Worm (Caenorhabditis elegans) whole organism, L1 larva: ENCODE measurements around the gene Y105C5B.25.

Source experiments
- C04F5.9 ChIP-seq: sonication (generic microtip); optimal IDR thresholded peaks from 2 replicates; lab custom pipeline; 2016; ENCODE audit warnings: missing genetic modification characterization, missing compliant biosample characterization
- Y116A8C.19 ChIP-seq: sonication (generic microtip); optimal IDR thresholded peaks from 2 replicates; lab custom pipeline; 2016; ENCODE audit warnings: missing compliant biosample characterization, missing genetic modification characterization, borderline replicate concordance
- aha-1 ChIP-seq: fragments of 150-350 bp; optimal IDR thresholded peaks from 2 replicates; lab custom pipeline; 2014; ENCODE audit warnings: missing biosample characterization, missing genetic modification characterization
- ceh-63 ChIP-seq: fragments of 200-800 bp; sonication (Bioruptor generic); optimal IDR thresholded peaks from 2 replicates; lab custom pipeline; 2018; ENCODE audit warnings: mild to moderate bottlenecking, missing genetic modification characterization, missing compliant biosample characterization
- ceh-8 ChIP-seq: fragments of 200-800 bp; sonication (Bioruptor generic); optimal IDR thresholded peaks from 2 replicates; lab custom pipeline; 2018; ENCODE audit warnings: mild to moderate bottlenecking, missing genetic modification characterization, moderate library complexity, missing compliant biosample characterization
- ceh-90 ChIP-seq: sonication (generic microtip); optimal IDR thresholded peaks from 2 replicates; lab custom pipeline; 2016; ENCODE audit warnings: missing genetic modification characterization, missing compliant biosample characterization
- ces-1 ChIP-seq: fragments of 150-350 bp; optimal IDR thresholded peaks from 2 replicates; lab custom pipeline; 2014; ENCODE audit warnings: missing biosample characterization, missing genetic modification reagents, missing genetic modification characterization
- dpl-1 ChIP-seq, 3 experiments: fragments of 150-350 bp in 2 of 3; sonication (generic microtip) in 1 of 3; optimal IDR thresholded peaks; 2 replicates each; lab custom pipeline; 2014 to 2017; ENCODE audit warnings: missing biosample characterization in 3 of 3, missing genetic modification characterization in 3 of 3, missing genetic modification reagents in 3 of 3
- efl-1 ChIP-seq, 4 experiments: fragments of 150-350 bp; optimal IDR thresholded peaks in 3 of 4; peaks in 1 of 4; 1 replicate in 1 of 4; 2 replicates in 3 of 4; lab custom pipeline; 2014; ENCODE audit warnings: missing biosample characterization in 2 of 4, missing genetic modification characterization in 2 of 4, missing genetic modification reagents in 2 of 4
- efl-3 ChIP-seq: fragments of 200-800 bp; sonication (Bioruptor generic); optimal IDR thresholded peaks from 2 replicates; lab custom pipeline; 2018; ENCODE audit warnings: mild to moderate bottlenecking, missing genetic modification characterization, missing compliant biosample characterization
- egl-27 ChIP-seq, 2 experiments: fragments of 150-350 bp in 1 of 2; sonication (generic microtip); optimal IDR thresholded peaks; 3 replicates each; lab custom pipeline; 2017 to 2018; ENCODE audit warnings: missing biosample characterization in 2 of 2, missing genetic modification characterization in 2 of 2, missing genetic modification reagents in 2 of 2
- elt-2 ChIP-seq: sonication (generic microtip); optimal IDR thresholded peaks from 2 replicates; lab custom pipeline; 2016; ENCODE audit warnings: missing genetic modification characterization, mild to moderate bottlenecking, inconsistent platforms, missing compliant biosample characterization, missing genetic modification reagents
- ets-5 ChIP-seq: fragments of 200-800 bp; sonication (Bioruptor generic); IDR thresholded peaks from 2 replicates; pipeline ENCODE4 v1.3.6; 2022; ENCODE audit warnings: missing genetic modification characterization, missing compliant biosample characterization
- fkh-4 ChIP-seq: sonication (generic microtip); optimal IDR thresholded peaks from 2 replicates; lab custom pipeline; 2016; ENCODE audit warnings: missing compliant biosample characterization, missing genetic modification characterization, borderline replicate concordance
- fkh-8 ChIP-seq: sonication (generic microtip); optimal IDR thresholded peaks from 2 replicates; lab custom pipeline; 2016; ENCODE audit warnings: mild to moderate bottlenecking, missing genetic modification characterization, missing compliant biosample characterization
- grh-1 ChIP-seq: fragments of 200-800 bp; sonication (Bioruptor generic); IDR thresholded peaks from 2 replicates; pipeline ENCODE4 v1.3.6; 2022; ENCODE audit warnings: missing genetic modification reagents, missing genetic modification characterization, missing compliant biosample characterization
- hlh-4 ChIP-seq: sonication (generic microtip); optimal IDR thresholded peaks from 2 replicates; lab custom pipeline; 2016; ENCODE audit warnings: mild to moderate bottlenecking, missing genetic modification characterization, missing compliant biosample characterization
- lin-14 ChIP-seq: fragments of 200-800 bp; sonication (Bioruptor generic); optimal IDR thresholded peaks from 2 replicates; lab custom pipeline; 2018; ENCODE audit warnings: mild to moderate bottlenecking, missing genetic modification characterization, moderate library complexity, missing compliant biosample characterization
- lin-35 ChIP-seq, 2 experiments: fragments of 150-350 bp; optimal IDR thresholded peaks; 2 replicates each; lab custom pipeline; 2014; ENCODE audit warnings: missing biosample characterization in 2 of 2, missing genetic modification characterization in 2 of 2, missing genetic modification reagents in 2 of 2
- lin-39 ChIP-seq: fragments of 150-350 bp; optimal IDR thresholded peaks from 2 replicates; lab custom pipeline; 2014; ENCODE audit warnings: missing biosample characterization, missing genetic modification reagents, missing genetic modification characterization
- lir-3 ChIP-seq: sonication (generic microtip); optimal IDR thresholded peaks from 2 replicates; lab custom pipeline; 2016; ENCODE audit warnings: mild to moderate bottlenecking, missing genetic modification characterization, moderate library complexity, missing compliant biosample characterization; ENCODE audit not compliant: poor library complexity
- mdl-1 ChIP-seq, 2 experiments: fragments of 150-350 bp; optimal IDR thresholded peaks; 2 replicates each; lab custom pipeline; 2014 to 2017; ENCODE audit warnings: missing biosample characterization in 2 of 2, missing genetic modification characterization in 2 of 2, inconsistent platforms in 1 of 2
- mef-2 ChIP-seq: fragments of 150-350 bp; optimal IDR thresholded peaks from 2 replicates; lab custom pipeline; 2014; ENCODE audit warnings: missing biosample characterization, missing genetic modification characterization
- nhr-11 ChIP-seq: fragments of 150-350 bp; optimal IDR thresholded peaks from 2 replicates; lab custom pipeline; 2014; ENCODE audit warnings: missing biosample characterization, missing genetic modification characterization
- nhr-19 ChIP-seq: fragments of 200-800 bp; sonication (Bioruptor generic); conservative IDR thresholded peaks from 2 replicates; pipeline ENCODE4 v1.3.6; 2022; ENCODE audit warnings: missing genetic modification characterization, missing compliant biosample characterization
- nhr-47 ChIP-seq: sonication (generic microtip); optimal IDR thresholded peaks from 2 replicates; lab custom pipeline; 2016; ENCODE audit warnings: mild to moderate bottlenecking, missing genetic modification characterization, moderate library complexity, missing compliant biosample characterization
- nhr-71 ChIP-seq: sonication (generic microtip); optimal IDR thresholded peaks from 2 replicates; lab custom pipeline; 2016; ENCODE audit warnings: mild to moderate bottlenecking, missing genetic modification characterization, moderate library complexity, missing compliant biosample characterization
- nhr-85 ChIP-seq: sonication (generic microtip); peaks from one replicate; lab custom pipeline; 2016; ENCODE audit warnings: missing genetic modification characterization, inconsistent platforms, missing compliant biosample characterization
- nhr-90 ChIP-seq: sonication (generic microtip); optimal IDR thresholded peaks from 2 replicates; lab custom pipeline; 2016; ENCODE audit warnings: mild to moderate bottlenecking, missing genetic modification characterization, missing compliant biosample characterization; ENCODE audit not compliant: poor library complexity
- pag-3 ChIP-seq: sonication (generic microtip); optimal IDR thresholded peaks from 2 replicates; lab custom pipeline; 2017; ENCODE audit warnings: missing genetic modification characterization, mild to moderate bottlenecking, missing compliant biosample characterization, antibody characterized with exemption, borderline replicate concordance; ENCODE audit not compliant: insufficient read depth
- pax-3 ChIP-seq: fragments of 200-800 bp; sonication (Bioruptor generic); optimal IDR thresholded peaks from 2 replicates; lab custom pipeline; 2018; ENCODE audit warnings: mild to moderate bottlenecking, missing genetic modification characterization, moderate library complexity, missing compliant biosample characterization
- rnt-1 ChIP-seq: sonication (generic microtip); optimal IDR thresholded peaks from 2 replicates; lab custom pipeline; 2016; ENCODE audit warnings: mild to moderate bottlenecking, missing genetic modification characterization, moderate library complexity, missing compliant biosample characterization
- snpc-4 ChIP-seq: fragments of 150-350 bp; optimal IDR thresholded peaks from 2 replicates; lab custom pipeline; 2014; ENCODE audit warnings: missing biosample characterization, missing genetic modification characterization
- sptf-1 ChIP-seq: fragments of 150-350 bp; optimal IDR thresholded peaks from 2 replicates; lab custom pipeline; 2014; ENCODE audit warnings: missing biosample characterization, missing genetic modification characterization
- tbx-2 ChIP-seq: sonication (generic microtip); optimal IDR thresholded peaks from 2 replicates; lab custom pipeline; 2016; ENCODE audit warnings: missing genetic modification characterization, missing compliant biosample characterization
- unc-30 ChIP-seq: sonication (generic microtip); optimal IDR thresholded peaks from 2 replicates; lab custom pipeline; 2017; ENCODE audit warnings: missing biosample characterization, missing genetic modification characterization
- unc-62 ChIP-seq: fragments of 150-350 bp; optimal IDR thresholded peaks from 2 replicates; lab custom pipeline; 2014; ENCODE audit warnings: missing biosample characterization, missing genetic modification reagents, missing genetic modification characterization
- vab-15 ChIP-seq: sonication (generic microtip); optimal IDR thresholded peaks from 2 replicates; lab custom pipeline; 2017; ENCODE audit warnings: missing genotype, mild to moderate bottlenecking, missing genetic modification characterization, missing compliant biosample characterization
- zag-1 ChIP-seq: fragments of 150-350 bp; optimal IDR thresholded peaks from 2 replicates; lab custom pipeline; 2014; ENCODE audit warnings: missing biosample characterization, missing genetic modification characterization

The Y105C5B.25 gene

DNA sequence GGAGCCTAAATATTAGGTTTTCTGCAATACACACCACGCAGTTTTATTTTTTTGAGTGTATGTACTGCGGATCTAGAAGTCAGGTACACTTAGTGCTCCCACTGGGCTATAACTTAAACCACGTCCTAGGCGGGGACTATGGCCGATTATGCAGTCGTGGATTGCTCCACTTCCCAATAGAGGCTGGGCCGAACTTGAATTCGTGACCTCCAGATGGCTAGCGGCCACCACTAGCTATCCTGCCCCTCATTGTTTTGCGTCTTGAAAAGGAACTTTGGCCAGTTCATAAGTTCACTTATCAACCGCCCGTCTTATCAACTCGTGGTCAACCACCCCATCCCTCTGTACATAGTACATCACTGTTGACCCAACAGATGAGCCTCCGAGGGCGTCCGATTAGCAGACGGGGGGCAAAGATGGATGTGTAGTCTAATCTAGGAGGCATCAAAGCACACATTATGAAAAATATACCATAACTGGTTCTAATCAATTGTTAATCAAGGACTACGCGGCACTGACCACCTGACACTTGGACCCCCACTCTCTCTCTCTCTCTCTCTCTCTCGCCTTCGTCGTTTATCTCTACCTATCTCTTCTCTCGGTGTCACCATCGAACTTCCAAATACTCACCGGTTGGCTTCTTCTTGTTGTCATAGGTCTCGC lies 22.6 kb upstream of the Y105C5B.25 start (continued):
- peak; percentile 61 for TF ChIP-seq tbx-2 (tag; lab: Kevin White, UChicago)
- TF ChIP-seq nhr-47 (tag; lab: Kevin White, UChicago), result peak; percentile 49
- TF ChIP-seq nhr-19 (GFP tag; lab: Robert Waterston, UW), result peak; percentile 80
- peak in 1 of 2 experiments; percentile 61 for TF ChIP-seq mdl-1 (tag; optimal IDR thresholded peaks at IDR 0.05; lab: Kevin White, UChicago)
- no peak for TF ChIP-seq C04F5.9 (tag; lab: Kevin White, UChicago)
- TF ChIP-seq zag-1 (tag; lab: Kevin White, UChicago), result no peak
- TF ChIP-seq vab-15 (tag; lab: Kevin White, UChicago), result no peak
- TF ChIP-seq unc-30 (tag; lab: Kevin White, UChicago), result no peak
- no peak for TF ChIP-seq snpc-4 (tag; lab: Kevin White, UChicago)
- TF ChIP-seq lin-39 (tag; lab: Kevin White, UChicago), result no peak
- TF ChIP-seq Y116A8C.19 (tag; lab: Kevin White, UChicago), result no peak
- no peak for TF ChIP-seq ceh-90 (tag; lab: Kevin White, UChicago)
- TF ChIP-seq fkh-4, result no peak
- TF ChIP-seq lir-3 (tag; lab: Kevin White, UChicago), result no peak
- no peak for TF ChIP-seq efl-3 (GFP tag; lab: Kevin White, UChicago)
- no peak for TF ChIP-seq mef-2 (tag; lab: Kevin White, UChicago)
- no peak for TF ChIP-seq ceh-63 (GFP tag; lab: Kevin White, UChicago)
- TF ChIP-seq lin-14 (GFP tag; lab: Kevin White, UChicago), result peak; percentile 48
- peak; percentile 85 for TF ChIP-seq nhr-85
- TF ChIP-seq pax-3 (tag; lab: Kevin White, UChicago), result no peak
- TF ChIP-seq dpl-1 (GFP tag; optimal IDR thresholded peaks at IDR 0.05; lab: Kevin White, UChicago), result no peak
- TF ChIP-seq elt-2 (tag; lab: Kevin White, UChicago), result peak; percentile 32
- TF ChIP-seq efl-1 (optimal IDR thresholded peaks at IDR 0.05; lab: Kevin White, UChicago), result peak in 1 of 2 experiments; percentile 6
- TF ChIP-seq efl-1 (GFP tag; optimal IDR thresholded peaks at IDR 0.05 in 1 of 2; lab: Kevin White, UChicago), result peak in 1 of 2 experiments; percentile 87
- TF ChIP-seq nhr-11 (tag; lab: Kevin White, UChicago), result no peak
- no peak for TF ChIP-seq pag-3 (tag; lab: Kevin White, UChicago)
- TF ChIP-seq ces-1 (GFP tag; lab: Kevin White, UChicago), result no peak
- peak; percentile 63 for TF ChIP-seq nhr-90 (tag; lab: Kevin White, UChicago)
- peak; percentile 42 for TF ChIP-seq rnt-1 (tag; lab: Kevin White, UChicago)
- TF ChIP-seq egl-27 (tag; optimal IDR thresholded peaks at IDR 0.05; lab: Kevin White, UChicago), result no peak
- no peak for TF ChIP-seq aha-1
- TF ChIP-seq, all 84 proteins: peak for 30

DNA sequence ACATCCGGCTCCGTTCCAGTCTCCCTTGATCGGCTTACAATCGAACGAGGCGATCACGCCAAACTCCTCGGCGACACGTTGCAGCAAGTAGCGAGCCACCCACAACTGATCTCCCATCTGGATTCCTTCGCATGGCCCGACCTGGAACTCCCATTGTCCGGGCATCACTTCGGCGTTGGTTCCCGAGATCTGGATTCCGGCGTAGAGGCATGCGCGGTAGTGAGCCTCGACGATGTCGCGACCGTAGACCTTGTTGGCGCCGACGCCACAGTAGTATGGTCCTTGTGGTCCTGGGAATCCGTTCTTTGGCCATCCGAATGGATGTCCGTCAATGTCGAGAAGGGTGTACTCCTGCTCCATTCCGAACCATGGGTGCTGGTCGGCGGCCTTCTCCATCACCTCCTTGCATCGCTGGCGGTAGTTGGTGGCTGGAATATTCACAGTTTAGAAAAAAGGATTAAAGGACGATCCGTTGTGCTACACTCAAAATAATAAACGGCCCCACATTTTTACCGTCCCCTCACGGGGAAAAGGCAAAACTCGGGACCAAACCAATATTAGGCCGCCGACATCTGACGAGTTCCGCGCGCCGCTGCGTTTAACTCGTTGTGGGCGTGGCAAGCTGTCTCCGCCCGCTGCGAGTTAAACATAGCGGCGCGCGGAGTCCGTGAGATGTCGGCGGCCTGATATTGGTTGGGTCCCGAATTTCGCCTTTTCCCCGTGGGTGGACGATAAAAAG lies 21.9 kb upstream of the Y105C5B.25 start:
- TF ChIP-seq ets-5 (GFP tag; lab: Robert Waterston, UW) (no peak), lin-35 (GFP tag; optimal IDR thresholded peaks at IDR 0.05; lab: Kevin White, UChicago) (peak in 1 of 2 experiments; percentile 4), efl-1 (optimal IDR thresholded peaks at IDR 0.05; lab: Kevin White, UChicago) (no peak), efl-1 (GFP tag; optimal IDR thresholded peaks at IDR 0.05 in 1 of 2; lab: Kevin White, UChicago) (peak in 1 of 2 experiments; percentile 10)

DNA sequence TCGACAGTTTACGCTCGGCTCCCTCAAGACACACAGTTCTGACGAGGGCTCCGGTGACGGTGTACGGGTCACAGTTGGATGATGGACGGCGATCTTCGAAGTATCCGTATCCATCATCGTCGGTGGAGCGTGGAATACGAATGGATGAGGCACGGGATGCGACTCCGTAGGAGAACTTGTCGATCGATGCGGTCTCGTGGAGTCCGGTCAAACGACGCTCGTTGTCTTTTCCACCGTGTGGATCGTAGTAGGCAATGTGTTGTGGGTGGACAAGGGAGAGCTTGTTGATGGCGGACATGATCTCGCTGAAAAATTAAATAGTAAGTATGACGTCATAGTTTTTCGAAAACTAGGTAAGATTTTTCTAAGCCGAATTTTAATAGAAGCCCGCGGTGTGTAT lies 21.0 kb upstream of the Y105C5B.25 start:
- TF ChIP-seq hlh-4 (no peak), lin-35 (GFP tag; optimal IDR thresholded peaks at IDR 0.05; lab: Kevin White, UChicago) (peak in 1 of 2 experiments; percentile 14), fkh-8 (tag; lab: Kevin White, UChicago) (no peak), grh-1 (0 out of 2 replicates have a peak, but pooled peaks have one; percentile 17), lir-3 (tag; lab: Kevin White, UChicago) (no peak), efl-1 (optimal IDR thresholded peaks at IDR 0.05; lab: Kevin White, UChicago) (no peak), efl-1 (GFP tag; optimal IDR thresholded peaks at IDR 0.05 in 1 of 2; lab: Kevin White, UChicago) (peak in 1 of 2 experiments; percentile 77), ceh-8 (GFP tag; lab: Kevin White, UChicago) (no peak), nhr-71 (tag; lab: Kevin White, UChicago) (peak; percentile 3), dpl-1 (GFP tag; optimal IDR thresholded peaks at IDR 0.05; lab: Kevin White, UChicago) (no peak), mef-2 (tag; lab: Kevin White, UChicago) (no peak), nhr-90 (tag; lab: Kevin White, UChicago) (peak; percentile 17), sptf-1 (no peak), unc-62 (no peak), nhr-85 (peak; percentile 6)
